Worm (Caenorhabditis elegans) whole organism, L4 larva: ENCODE measurements around the gene W05H7.1.

Experiments used
- F10B5.3 ChIP-seq: sonication (generic microtip); optimal IDR thresholded peaks from 2 replicates; lab custom pipeline; 2016; ENCODE audit warnings: mild to moderate bottlenecking, missing genetic modification characterization, missing compliant biosample characterization
- T26A8.4 ChIP-seq: fragments of 200-800 bp; sonication (Bioruptor generic); IDR thresholded peaks from 2 replicates; pipeline ENCODE4 v1.3.6; 2022; ENCODE audit warnings: missing genetic modification characterization, missing compliant biosample characterization
- Y105C5A.15 ChIP-seq: fragments of 200-800 bp; sonication (Bioruptor generic); IDR thresholded peaks from 2 replicates; pipeline ENCODE4 v1.3.6; 2022; ENCODE audit warnings: missing genetic modification characterization, missing compliant biosample characterization
- Y48G9A.11 ChIP-seq: fragments of 200-800 bp; sonication (Bioruptor generic); IDR thresholded peaks from 2 replicates; pipeline ENCODE4 v1.3.6; 2022; ENCODE audit warnings: missing genetic modification reagents, missing genetic modification characterization, missing compliant biosample characterization
- ZK337.2 ChIP-seq: fragments of 200-800 bp; sonication (Bioruptor generic); IDR thresholded peaks from 2 replicates; pipeline ENCODE4 v1.3.6; 2022; ENCODE audit warnings: missing genetic modification reagents, missing genetic modification characterization, missing compliant biosample characterization
- ZK546.5 ChIP-seq, 2 experiments: sonication (generic microtip); optimal IDR thresholded peaks; 2 replicates each; lab custom pipeline; 2017; ENCODE audit warnings: missing biosample characterization in 2 of 2, missing genetic modification characterization in 2 of 2
- aha-1 ChIP-seq: fragments of 150-350 bp; peaks from one replicate; lab custom pipeline; 2014; ENCODE audit warnings: missing biosample characterization, missing genetic modification characterization
- aly-2 ChIP-seq: sonication (generic microtip); optimal IDR thresholded peaks from 2 replicates; lab custom pipeline; 2018; ENCODE audit warnings: missing biosample characterization, missing genetic modification characterization
- ceh-20 ChIP-seq: fragments of 200-800 bp; sonication (Bioruptor generic); IDR thresholded peaks from 2 replicates; pipeline ENCODE4 v1.3.6; 2022; ENCODE audit warnings: missing genetic modification reagents, missing genetic modification characterization, missing compliant biosample characterization
- ceh-28 ChIP-seq: fragments of 150-350 bp; optimal IDR thresholded peaks from 2 replicates; lab custom pipeline; 2014; ENCODE audit warnings: missing biosample characterization, missing genetic modification reagents, missing genetic modification characterization
- ceh-32 ChIP-seq: sonication (generic microtip); optimal IDR thresholded peaks from 2 replicates; lab custom pipeline; 2016; ENCODE audit warnings: mild to moderate bottlenecking, missing genetic modification characterization, missing compliant biosample characterization; ENCODE audit not compliant: poor library complexity
- ceh-44 ChIP-seq: fragments of 200-800 bp; sonication (Bioruptor generic); IDR thresholded peaks from 2 replicates; pipeline ENCODE4 v1.3.6; 2022; ENCODE audit warnings: missing genetic modification reagents, missing genetic modification characterization, missing compliant biosample characterization
- ces-1 ChIP-seq: fragments of 150-350 bp; sonication (generic microtip); optimal IDR thresholded peaks from 4 replicates; lab custom pipeline; 2014; ENCODE audit warnings: missing biosample characterization, missing genetic modification reagents, missing genetic modification characterization
- ctbp-1 ChIP-seq: fragments of 200-800 bp; sonication (Bioruptor generic); IDR thresholded peaks from 2 replicates; pipeline ENCODE4 v1.3.6; 2022; ENCODE audit warnings: missing genetic modification reagents, missing genetic modification characterization, missing compliant biosample characterization
- dmd-6 ChIP-seq: fragments of 200-800 bp; sonication (Bioruptor generic); IDR thresholded peaks from 2 replicates; pipeline ENCODE4 v1.3.6; 2022; ENCODE audit warnings: missing genetic modification reagents, missing genetic modification characterization, missing compliant biosample characterization
- dve-1 ChIP-seq: sonication (generic microtip); optimal IDR thresholded peaks from 2 replicates; lab custom pipeline; 2017; ENCODE audit warnings: antibody characterized with exemption, mild to moderate bottlenecking, missing genetic modification characterization, missing compliant biosample characterization; ENCODE audit not compliant: insufficient read depth
- egl-43 ChIP-seq: fragments of 200-800 bp; sonication (Bioruptor generic); IDR thresholded peaks from 2 replicates; pipeline ENCODE4 v1.3.6; 2022; ENCODE audit warnings: missing genetic modification reagents, missing genetic modification characterization, missing compliant biosample characterization
- fos-1 ChIP-seq: fragments of 150-350 bp; optimal IDR thresholded peaks from 2 replicates; lab custom pipeline; 2014; ENCODE audit warnings: missing biosample characterization, missing genetic modification characterization
- gei-8 ChIP-seq: fragments of 200-800 bp; sonication (Bioruptor generic); optimal IDR thresholded peaks from 2 replicates; lab custom pipeline; 2018; ENCODE audit warnings: mild to moderate bottlenecking, missing genetic modification characterization, missing compliant biosample characterization
- hif-1 ChIP-seq, 2 experiments: sonication (generic microtip); optimal IDR thresholded peaks; 2 replicates each; lab custom pipeline; 2016 to 2017; ENCODE audit warnings: missing compliant biosample characterization in 2 of 2, missing genetic modification characterization in 2 of 2, missing genetic modification reagents in 2 of 2, missing genotype in 2 of 2, mild to moderate bottlenecking in 1 of 2
- hlh-11 ChIP-seq: fragments of 200-800 bp; sonication (Bioruptor generic); optimal IDR thresholded peaks from 2 replicates; lab custom pipeline; 2018; ENCODE audit warnings: mild to moderate bottlenecking, missing genetic modification characterization, missing compliant biosample characterization
- lim-7 ChIP-seq: fragments of 200-800 bp; sonication (Bioruptor generic); IDR thresholded peaks from 2 replicates; pipeline ENCODE4 v1.3.6; 2022; ENCODE audit warnings: missing genetic modification characterization, missing compliant biosample characterization
- lin-15B ChIP-seq: fragments of 150-350 bp; sonication (generic microtip); optimal IDR thresholded peaks from 3 replicates; lab custom pipeline; 2014; ENCODE audit warnings: missing biosample characterization, missing genetic modification characterization
- madf-9 ChIP-seq: fragments of 200-800 bp; sonication (Bioruptor generic); conservative IDR thresholded peaks from 2 replicates; pipeline ENCODE4 v1.3.6; 2022; ENCODE audit warnings: missing genetic modification reagents, missing genetic modification characterization, missing compliant biosample characterization
- mdl-1 ChIP-seq, 2 experiments: fragments of 150-350 bp in 1 of 2; sonication (generic microtip) in 1 of 2; optimal IDR thresholded peaks; 2 replicates each; lab custom pipeline; 2014 to 2017; ENCODE audit warnings: missing biosample characterization in 2 of 2, missing genetic modification characterization in 2 of 2
- mep-1 ChIP-seq: fragments of 150-350 bp; sonication (generic microtip); optimal IDR thresholded peaks from 3 replicates; lab custom pipeline; 2014; ENCODE audit warnings: missing biosample characterization, missing genetic modification characterization
- mes-2 ChIP-seq: sonication (generic microtip); optimal IDR thresholded peaks from 2 replicates; lab custom pipeline; 2016; ENCODE audit warnings: missing genotype, mild to moderate bottlenecking, missing genetic modification characterization, missing compliant biosample characterization; ENCODE audit not compliant: poor library complexity, severe bottlenecking
- mxl-2 ChIP-seq: fragments of 200-800 bp; sonication (Bioruptor generic); conservative IDR thresholded peaks from 2 replicates; pipeline ENCODE4 v1.3.6; 2022; ENCODE audit warnings: missing genetic modification reagents, missing genetic modification characterization, missing compliant biosample characterization
- nhr-10 ChIP-seq: fragments of 150-350 bp; optimal IDR thresholded peaks from 2 replicates; lab custom pipeline; 2014; ENCODE audit warnings: missing biosample characterization, missing genetic modification characterization
- nhr-11 ChIP-seq: fragments of 150-350 bp; optimal IDR thresholded peaks from 2 replicates; lab custom pipeline; 2014; ENCODE audit warnings: missing biosample characterization, missing genetic modification characterization
- nhr-42 ChIP-seq: fragments of 200-800 bp; sonication (Bioruptor generic); IDR thresholded peaks from 2 replicates; pipeline ENCODE4 v1.3.6; 2022; ENCODE audit warnings: missing genetic modification characterization, missing compliant biosample characterization
- nhr-48 ChIP-seq: sonication (generic microtip); optimal IDR thresholded peaks from 2 replicates; lab custom pipeline; 2016; ENCODE audit warnings: mild to moderate bottlenecking, missing genetic modification characterization, missing compliant biosample characterization
- nhr-6 ChIP-seq: fragments of 150-350 bp; optimal IDR thresholded peaks from 2 replicates; lab custom pipeline; 2014; ENCODE audit warnings: missing biosample characterization, missing genetic modification characterization
- pqm-1 ChIP-seq: sonication (generic microtip); optimal IDR thresholded peaks from 2 replicates; lab custom pipeline; 2017; ENCODE audit warnings: missing biosample characterization, missing genetic modification characterization
- saeg-2 ChIP-seq: fragments of 200-800 bp; sonication (Bioruptor generic); IDR thresholded peaks from 2 replicates; pipeline ENCODE4 v1.3.6; 2022; ENCODE audit warnings: missing genetic modification reagents, missing genetic modification characterization, missing compliant biosample characterization
- set-16 ChIP-seq: fragments of 200-800 bp; sonication (Bioruptor generic); IDR thresholded peaks from 2 replicates; pipeline ENCODE4 v1.3.6; 2022; ENCODE audit warnings: missing genetic modification reagents, missing genetic modification characterization, missing compliant biosample characterization
- spr-3 ChIP-seq: fragments of 200-800 bp; sonication (Bioruptor generic); optimal IDR thresholded peaks from 2 replicates; lab custom pipeline; 2018; ENCODE audit warnings: mild to moderate bottlenecking, missing genetic modification characterization, missing compliant biosample characterization
- tra-1 ChIP-seq: fragments of 200-800 bp; sonication (Bioruptor generic); IDR thresholded peaks from 2 replicates; pipeline ENCODE4 v1.3.6; 2022; ENCODE audit warnings: missing genetic modification reagents, missing genetic modification characterization, missing compliant biosample characterization
- unc-62 ChIP-seq, 3 experiments: fragments of 150-350 bp in 1 of 3; sonication (generic microtip); optimal IDR thresholded peaks in 2 of 3; peaks in 1 of 3; 1 replicate in 1 of 3; 2 replicates in 2 of 3; lab custom pipeline; 2014 to 2017; ENCODE audit warnings: missing biosample characterization in 3 of 3, missing genetic modification characterization in 3 of 3, missing genetic modification reagents in 3 of 3, missing genotype in 1 of 3
- zag-1 ChIP-seq: fragments of 150-350 bp; optimal IDR thresholded peaks from 2 replicates; lab custom pipeline; 2014; ENCODE audit warnings: missing biosample characterization, missing genetic modification characterization
- zfp-2 ChIP-seq: sonication (generic microtip); optimal IDR thresholded peaks from 2 replicates; lab custom pipeline; 2016; ENCODE audit warnings: mild to moderate bottlenecking, missing genetic modification characterization, missing compliant biosample characterization
- zfp-3 ChIP-seq: fragments of 200-800 bp; sonication (Bioruptor generic); conservative IDR thresholded peaks from 2 replicates; pipeline ENCODE4 v1.3.6; 2022; ENCODE audit warnings: missing genetic modification reagents, missing genetic modification characterization, missing compliant biosample characterization
- zip-11 ChIP-seq: fragments of 200-800 bp; sonication (Bioruptor generic); IDR thresholded peaks from 2 replicates; pipeline ENCODE4 v1.3.6; 2022; ENCODE audit warnings: missing genetic modification characterization, missing compliant biosample characterization
- ztf-11 ChIP-seq: fragments of 150-350 bp; optimal IDR thresholded peaks from 2 replicates; lab custom pipeline; 2014; ENCODE audit warnings: missing biosample characterization, missing genetic modification characterization

The W05H7.1 gene

DNA sequence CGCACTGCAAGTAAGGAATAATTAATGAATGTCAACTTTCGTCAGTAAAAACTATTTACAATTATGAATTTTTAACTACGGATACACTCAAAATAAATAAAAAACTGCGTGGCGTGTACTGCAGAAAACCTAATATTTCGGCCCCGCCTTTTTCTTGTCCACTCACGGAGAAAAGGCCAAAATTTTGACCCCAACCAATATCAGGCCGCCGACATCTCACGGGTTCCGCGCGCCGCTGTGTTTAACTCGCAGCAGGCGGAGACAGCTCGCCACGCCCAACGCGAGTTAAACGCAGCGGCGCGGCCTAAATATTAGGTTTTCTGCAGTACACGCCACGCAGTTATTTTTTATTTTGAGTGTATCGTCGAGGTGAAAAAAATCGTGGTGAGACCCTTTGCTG lies 20.7 kb downstream of the W05H7.1 start:
- no peak for TF ChIP-seq aly-2 (tag; lab: Kevin White, UChicago)
- 0 out of 2 replicates have a peak, but pooled peaks have one; percentile 38 for TF ChIP-seq egl-43 (GFP tag; lab: Robert Waterston, UW)
- TF ChIP-seq, all 104 proteins: peak for 1

DNA sequence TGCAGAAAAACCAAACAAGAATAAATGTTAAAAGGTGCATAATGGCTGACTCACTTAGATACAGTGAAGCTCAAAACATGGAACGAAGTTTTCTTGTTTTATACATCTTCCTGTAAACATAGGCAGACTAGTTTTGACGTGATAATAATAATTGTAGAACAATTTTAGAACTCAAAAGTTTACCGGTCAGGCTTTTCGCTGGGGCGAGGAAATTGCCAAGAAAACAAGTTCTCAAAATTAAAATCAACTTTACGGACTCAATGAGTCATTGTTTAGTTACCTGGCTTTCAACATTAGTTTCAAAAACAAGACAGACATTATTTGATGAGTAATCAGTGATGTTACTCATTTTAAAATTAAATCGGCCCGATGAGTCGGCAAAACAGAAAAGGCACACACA lies 22.3 kb downstream of the W05H7.1 start, which contains the start of gene D1005.5:
Gene D1005.5 (minus strand): TSS at position 101 of the 400 bp plus-strand sequence.
- no peak for TF ChIP-seq ceh-28 (tag; lab: Kevin White, UChicago)
- TF ChIP-seq T26A8.4 = no peak
- no peak for TF ChIP-seq lin-15B
- no peak for TF ChIP-seq hlh-11 (tag; lab: Kevin White, UChicago)
- TF ChIP-seq dmd-6 (GFP tag; lab: Robert Waterston, UW) = no peak
- TF ChIP-seq nhr-48 (tag; lab: Kevin White, UChicago) = no peak
- TF ChIP-seq fos-1 (tag; lab: Kevin White, UChicago) = no peak
- TF ChIP-seq ctbp-1 = no peak
- no peak for TF ChIP-seq nhr-11 (tag; lab: Kevin White, UChicago)
- no peak for TF ChIP-seq gei-8 (GFP tag; lab: Kevin White, UChicago)
- no peak for TF ChIP-seq nhr-10 (tag; lab: Kevin White, UChicago)
- TF ChIP-seq F10B5.3 (tag; lab: Kevin White, UChicago) = no peak
- TF ChIP-seq, all 104 proteins: peak for 0

DNA sequence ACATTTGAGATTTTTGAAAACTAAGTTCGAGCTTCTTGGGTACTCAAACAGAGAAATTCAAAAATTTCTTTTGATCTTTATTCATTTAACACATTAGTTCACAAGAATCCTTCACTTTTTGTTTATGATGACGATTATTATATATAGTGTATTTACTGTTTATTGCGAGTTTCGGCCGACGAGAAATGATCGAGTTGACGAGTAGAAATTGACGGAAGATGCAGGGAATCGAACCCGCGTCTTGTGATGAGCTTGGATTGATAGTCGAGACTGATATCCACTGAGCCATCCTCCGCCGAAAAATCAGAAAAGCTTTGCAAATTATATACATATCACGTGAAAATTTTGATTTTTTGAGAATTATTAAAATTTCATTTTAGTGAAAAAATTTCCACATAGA lies 23.2 kb downstream of the W05H7.1 start:
- TF ChIP-seq Y48G9A.11 (GFP tag; lab: Robert Waterston, UW) (no peak), ztf-11 (tag; lab: Kevin White, UChicago) (no peak), ZK337.2 (GFP tag; lab: Robert Waterston, UW) (no peak), madf-9 (GFP tag; lab: Robert Waterston, UW) (no peak), ceh-20 (no peak)

DNA sequence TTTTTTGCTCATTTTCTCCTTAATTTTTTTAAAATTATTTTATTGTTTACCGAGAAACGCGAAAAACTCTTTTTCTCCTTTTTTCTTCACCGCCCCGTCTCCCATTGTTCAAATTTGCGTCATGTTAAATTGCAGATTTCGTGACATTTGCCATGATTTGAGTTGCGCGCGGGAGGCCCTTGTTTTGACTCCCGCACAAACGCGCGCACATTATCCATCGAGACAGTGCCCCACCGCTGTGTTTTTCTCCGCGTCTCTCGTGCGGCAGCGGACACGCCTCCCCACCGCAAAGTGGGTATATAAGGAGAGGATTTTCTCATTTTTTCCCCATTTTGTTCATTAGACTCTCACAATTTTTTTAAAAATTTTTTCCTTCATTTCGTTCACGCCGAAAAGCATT lies 25.4 kb downstream of the W05H7.1 start:
- no peak for TF ChIP-seq mes-2 (tag; lab: Kevin White, UChicago)
- no peak for TF ChIP-seq hif-1 (tag; optimal IDR thresholded peaks at IDR 0.05; lab: Kevin White, UChicago)
- TF ChIP-seq zag-1 (tag; lab: Kevin White, UChicago) = no peak
- no peak for TF ChIP-seq zip-11
- no peak for TF ChIP-seq mep-1
- 0 out of 2 replicates have a peak, but pooled peaks have one; percentile 15 for TF ChIP-seq set-16
- no peak for TF ChIP-seq mdl-1 (tag; optimal IDR thresholded peaks at IDR 0.05; lab: Kevin White, UChicago)
- peak; percentile 47 for TF ChIP-seq aha-1 (tag; lab: Kevin White, UChicago)
- TF ChIP-seq ces-1 = no peak

DNA sequence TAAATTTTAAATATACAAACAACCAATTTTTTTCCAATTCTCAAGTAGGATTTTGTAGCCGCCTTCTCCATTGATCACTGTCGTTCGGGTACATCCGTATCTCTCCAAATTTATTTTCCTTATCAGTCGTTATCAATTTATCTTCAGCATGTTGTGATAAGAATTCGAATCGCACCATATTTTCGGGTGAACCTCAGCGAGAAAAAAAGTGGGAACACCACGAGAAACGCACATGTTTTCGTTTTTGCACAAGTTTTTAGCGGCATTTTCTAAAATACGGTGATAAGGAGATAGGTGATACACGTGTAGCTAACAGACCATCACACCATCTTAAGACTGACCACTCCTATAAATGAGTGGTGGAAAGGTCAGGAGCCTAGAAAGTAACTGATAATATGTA lies 27.4 kb downstream of the W05H7.1 start:
- TF ChIP-seq unc-62 (GFP tag; optimal IDR thresholded peaks at IDR 0.05 in 1 of 2; lab: Kevin White, UChicago) = no peak
- TF ChIP-seq unc-62 (tag; optimal IDR thresholded peaks at IDR 0.05; lab: Kevin White, UChicago) = no peak
- TF ChIP-seq aha-1 (tag; lab: Kevin White, UChicago) = peak; percentile 95
- TF ChIP-seq mep-1 = peak; percentile 33
- no peak for TF ChIP-seq ZK337.2 (GFP tag; lab: Robert Waterston, UW)
- TF ChIP-seq F10B5.3 (tag; lab: Kevin White, UChicago) = no peak
- no peak for TF ChIP-seq madf-9 (GFP tag; lab: Robert Waterston, UW)
- no peak for TF ChIP-seq zfp-2
- TF ChIP-seq dve-1 (tag; lab: Kevin White, UChicago) = peak; percentile 92
- peak; percentile 96 for TF ChIP-seq nhr-48 (tag; lab: Kevin White, UChicago)
- TF ChIP-seq saeg-2 (GFP tag; lab: Robert Waterston, UW) = peak; percentile 64; the same call in 1 of the 2 replicates
- no peak for TF ChIP-seq ceh-44 (GFP tag; lab: Robert Waterston, UW)
- peak; percentile 96 for TF ChIP-seq mxl-2
- no peak for TF ChIP-seq spr-3 (GFP tag; lab: Kevin White, UChicago)
- TF ChIP-seq ZK546.5 (tag; optimal IDR thresholded peaks at IDR 0.05; lab: Kevin White, UChicago) = no peak
- peak; percentile 91 for TF ChIP-seq pqm-1 (tag; lab: Kevin White, UChicago)
- no peak for TF ChIP-seq Y105C5A.15 (GFP tag; lab: Robert Waterston, UW)
- TF ChIP-seq tra-1 = peak; percentile 92
- TF ChIP-seq lim-7 (GFP tag; lab: Robert Waterston, UW) = no peak
- peak; percentile 28 for TF ChIP-seq nhr-6 (tag; lab: Kevin White, UChicago)
- TF ChIP-seq ceh-32 (tag; lab: Kevin White, UChicago) = no peak
- 0 out of 2 replicates have a peak, but pooled peaks have one; percentile 42 for TF ChIP-seq zfp-3
- no peak for TF ChIP-seq hif-1 (tag; optimal IDR thresholded peaks at IDR 0.05; lab: Kevin White, UChicago)
- peak; percentile 70; the same call in 1 of the 2 replicates for TF ChIP-seq nhr-42 (GFP tag; lab: Robert Waterston, UW)
